Worm (Caenorhabditis elegans) whole organism, L1 larva: ENCODE measurements around the gene T24E12.3.

Source experiments
- C16A3.4 ChIP-seq: fragments of 150-350 bp; optimal IDR thresholded peaks from 2 replicates; lab custom pipeline; 2014; ENCODE audit warnings: missing biosample characterization, missing genetic modification characterization
- C34B4.2 ChIP-seq: sonication (generic microtip); optimal IDR thresholded peaks from 2 replicates; lab custom pipeline; 2017; ENCODE audit warnings: mild to moderate bottlenecking, missing genetic modification characterization, missing compliant biosample characterization
- F16B12.6 ChIP-seq: fragments of 150-350 bp; optimal IDR thresholded peaks from 2 replicates; lab custom pipeline; 2014; ENCODE audit warnings: missing biosample characterization, missing genetic modification characterization
- aha-1 ChIP-seq: fragments of 150-350 bp; optimal IDR thresholded peaks from 2 replicates; lab custom pipeline; 2014; ENCODE audit warnings: missing biosample characterization, missing genetic modification characterization
- alr-1 ChIP-seq: fragments of 200-800 bp; sonication (Bioruptor generic); optimal IDR thresholded peaks from 2 replicates; lab custom pipeline; 2018; ENCODE audit warnings: borderline replicate concordance, mild to moderate bottlenecking, missing genetic modification characterization, missing compliant biosample characterization
- aly-2 ChIP-seq: fragments of 150-350 bp; optimal IDR thresholded peaks from 2 replicates; lab custom pipeline; 2014; ENCODE audit warnings: missing biosample characterization, missing genetic modification characterization
- ama-1 ChIP-seq: fragments of 150-350 bp; optimal IDR thresholded peaks from 2 replicates; lab custom pipeline; 2014
- ceh-63 ChIP-seq: fragments of 200-800 bp; sonication (Bioruptor generic); optimal IDR thresholded peaks from 2 replicates; lab custom pipeline; 2018; ENCODE audit warnings: mild to moderate bottlenecking, missing genetic modification characterization, missing compliant biosample characterization
- ceh-82 ChIP-seq, 3 experiments: fragments of 150-350 bp in 1 of 3; sonication (generic microtip) in 2 of 3; optimal IDR thresholded peaks; 2 replicates each; lab custom pipeline; 2014 to 2017; ENCODE audit warnings: missing biosample characterization in 3 of 3, missing genetic modification characterization in 3 of 3
- ceh-88 ChIP-seq: fragments of 200-800 bp; sonication (Bioruptor generic); IDR thresholded peaks from 2 replicates; pipeline ENCODE4 v1.3.6; 2022; ENCODE audit warnings: missing genetic modification characterization, missing compliant biosample characterization
- ceh-90 ChIP-seq: sonication (generic microtip); optimal IDR thresholded peaks from 2 replicates; lab custom pipeline; 2016; ENCODE audit warnings: missing genetic modification characterization, missing compliant biosample characterization
- ces-1 ChIP-seq: fragments of 150-350 bp; optimal IDR thresholded peaks from 2 replicates; lab custom pipeline; 2014; ENCODE audit warnings: missing biosample characterization, missing genetic modification reagents, missing genetic modification characterization
- dpl-1 ChIP-seq, 3 experiments: fragments of 150-350 bp in 2 of 3; sonication (generic microtip) in 1 of 3; optimal IDR thresholded peaks; 2 replicates each; lab custom pipeline; 2014 to 2017; ENCODE audit warnings: missing biosample characterization in 3 of 3, missing genetic modification characterization in 3 of 3, missing genetic modification reagents in 3 of 3
- dsc-1 ChIP-seq: sonication (generic microtip); optimal IDR thresholded peaks from 2 replicates; lab custom pipeline; 2016; ENCODE audit warnings: mild to moderate bottlenecking, missing genetic modification characterization, missing compliant biosample characterization
- efl-1 ChIP-seq, 4 experiments: fragments of 150-350 bp; optimal IDR thresholded peaks in 3 of 4; peaks in 1 of 4; 1 replicate in 1 of 4; 2 replicates in 3 of 4; lab custom pipeline; 2014; ENCODE audit warnings: missing biosample characterization in 2 of 4, missing genetic modification characterization in 2 of 4, missing genetic modification reagents in 2 of 4
- efl-3 ChIP-seq: fragments of 200-800 bp; sonication (Bioruptor generic); optimal IDR thresholded peaks from 2 replicates; lab custom pipeline; 2018; ENCODE audit warnings: mild to moderate bottlenecking, missing genetic modification characterization, missing compliant biosample characterization
- elt-2 ChIP-seq: sonication (generic microtip); optimal IDR thresholded peaks from 2 replicates; lab custom pipeline; 2016; ENCODE audit warnings: missing genetic modification characterization, mild to moderate bottlenecking, inconsistent platforms, missing compliant biosample characterization, missing genetic modification reagents
- fkh-10 ChIP-seq: sonication (generic microtip); optimal IDR thresholded peaks from 2 replicates; lab custom pipeline; 2017; ENCODE audit warnings: missing biosample characterization, missing genetic modification reagents, missing genetic modification characterization
- fos-1 ChIP-seq: fragments of 150-350 bp; optimal IDR thresholded peaks from 2 replicates; lab custom pipeline; 2014; ENCODE audit warnings: missing biosample characterization, missing genetic modification characterization
- grh-1 ChIP-seq: fragments of 200-800 bp; sonication (Bioruptor generic); IDR thresholded peaks from 2 replicates; pipeline ENCODE4 v1.3.6; 2022; ENCODE audit warnings: missing genetic modification reagents, missing genetic modification characterization, missing compliant biosample characterization
- hlh-4 ChIP-seq: sonication (generic microtip); optimal IDR thresholded peaks from 2 replicates; lab custom pipeline; 2016; ENCODE audit warnings: mild to moderate bottlenecking, missing genetic modification characterization, missing compliant biosample characterization
- hpl-2 ChIP-seq: fragments of 150-350 bp; optimal IDR thresholded peaks from 2 replicates; lab custom pipeline; 2014; ENCODE audit warnings: missing biosample characterization, missing genetic modification reagents, missing genetic modification characterization
- irx-1 ChIP-seq: sonication (generic microtip); optimal IDR thresholded peaks from 2 replicates; lab custom pipeline; 2016; ENCODE audit warnings: missing genetic modification characterization, missing compliant biosample characterization
- isw-1 ChIP-seq: fragments of 200-800 bp; sonication (Bioruptor generic); IDR thresholded peaks from 2 replicates; pipeline ENCODE4 v1.3.6; 2022; ENCODE audit warnings: missing genetic modification characterization, missing compliant biosample characterization
- jun-1 ChIP-seq: fragments of 150-350 bp; optimal IDR thresholded peaks from 2 replicates; lab custom pipeline; 2014; ENCODE audit warnings: missing biosample characterization, missing genetic modification reagents, missing genetic modification characterization
- lin-14 ChIP-seq: fragments of 200-800 bp; sonication (Bioruptor generic); optimal IDR thresholded peaks from 2 replicates; lab custom pipeline; 2018; ENCODE audit warnings: mild to moderate bottlenecking, missing genetic modification characterization, moderate library complexity, missing compliant biosample characterization
- lin-15B ChIP-seq: fragments of 150-350 bp; sonication (generic microtip); optimal IDR thresholded peaks from 3 replicates; lab custom pipeline; 2014; ENCODE audit warnings: missing biosample characterization, missing genetic modification characterization
- lin-35 ChIP-seq, 2 experiments: fragments of 150-350 bp; optimal IDR thresholded peaks; 2 replicates each; lab custom pipeline; 2014; ENCODE audit warnings: missing biosample characterization in 2 of 2, missing genetic modification characterization in 2 of 2, missing genetic modification reagents in 2 of 2
- mef-2 ChIP-seq: fragments of 150-350 bp; optimal IDR thresholded peaks from 2 replicates; lab custom pipeline; 2014; ENCODE audit warnings: missing biosample characterization, missing genetic modification characterization
- mep-1 ChIP-seq: fragments of 150-350 bp; optimal IDR thresholded peaks from 2 replicates; lab custom pipeline; 2014; ENCODE audit warnings: missing biosample characterization, missing genetic modification characterization
- nhr-12 ChIP-seq: sonication (generic microtip); optimal IDR thresholded peaks from 2 replicates; lab custom pipeline; 2017; ENCODE audit warnings: missing biosample characterization, missing genetic modification characterization
- nhr-19 ChIP-seq: fragments of 200-800 bp; sonication (Bioruptor generic); conservative IDR thresholded peaks from 2 replicates; pipeline ENCODE4 v1.3.6; 2022; ENCODE audit warnings: missing genetic modification characterization, missing compliant biosample characterization
- nhr-20 ChIP-seq: sonication (generic microtip); optimal IDR thresholded peaks from 2 replicates; lab custom pipeline; 2016; ENCODE audit warnings: mild to moderate bottlenecking, missing genetic modification characterization, missing compliant biosample characterization
- nhr-237 ChIP-seq: fragments of 150-350 bp; optimal IDR thresholded peaks from 2 replicates; lab custom pipeline; 2014; ENCODE audit warnings: missing biosample characterization, missing genetic modification characterization
- nhr-71 ChIP-seq: sonication (generic microtip); optimal IDR thresholded peaks from 2 replicates; lab custom pipeline; 2016; ENCODE audit warnings: mild to moderate bottlenecking, missing genetic modification characterization, moderate library complexity, missing compliant biosample characterization
- nhr-76 ChIP-seq: sonication (generic microtip); optimal IDR thresholded peaks from 2 replicates; lab custom pipeline; 2017; ENCODE audit warnings: missing biosample characterization, missing genetic modification characterization
- nhr-84 ChIP-seq: sonication (generic microtip); optimal IDR thresholded peaks from 2 replicates; lab custom pipeline; 2017; ENCODE audit warnings: missing biosample characterization, missing genetic modification characterization
- pag-3 ChIP-seq: sonication (generic microtip); optimal IDR thresholded peaks from 2 replicates; lab custom pipeline; 2017; ENCODE audit warnings: missing genetic modification characterization, mild to moderate bottlenecking, missing compliant biosample characterization, antibody characterized with exemption, borderline replicate concordance; ENCODE audit not compliant: insufficient read depth
- pqm-1 ChIP-seq: sonication (generic microtip); optimal IDR thresholded peaks from 3 replicates; lab custom pipeline; 2017; ENCODE audit warnings: missing biosample characterization, missing genetic modification characterization
- rnt-1 ChIP-seq: sonication (generic microtip); optimal IDR thresholded peaks from 2 replicates; lab custom pipeline; 2016; ENCODE audit warnings: mild to moderate bottlenecking, missing genetic modification characterization, moderate library complexity, missing compliant biosample characterization
- skn-1 ChIP-seq: fragments of 150-350 bp; optimal IDR thresholded peaks from 2 replicates; lab custom pipeline; 2014; ENCODE audit warnings: missing biosample characterization, missing genetic modification characterization
- snpc-4 ChIP-seq: fragments of 150-350 bp; optimal IDR thresholded peaks from 2 replicates; lab custom pipeline; 2014; ENCODE audit warnings: missing biosample characterization, missing genetic modification characterization
- snu-23 ChIP-seq: sonication (generic microtip); optimal IDR thresholded peaks from 2 replicates; lab custom pipeline; 2016; ENCODE audit warnings: missing genetic modification characterization, missing compliant biosample characterization
- sox-4 ChIP-seq: sonication (generic microtip); optimal IDR thresholded peaks from 2 replicates; lab custom pipeline; 2016; ENCODE audit warnings: missing genetic modification characterization, missing compliant biosample characterization
- sptf-1 ChIP-seq: fragments of 150-350 bp; optimal IDR thresholded peaks from 2 replicates; lab custom pipeline; 2014; ENCODE audit warnings: missing biosample characterization, missing genetic modification characterization
- sup-37 ChIP-seq: fragments of 200-800 bp; sonication (Bioruptor generic); optimal IDR thresholded peaks from 2 replicates; lab custom pipeline; 2018; ENCODE audit warnings: mild to moderate bottlenecking, missing genetic modification characterization, missing compliant biosample characterization
- swsn-7 ChIP-seq: sonication (generic microtip); optimal IDR thresholded peaks from 2 replicates; lab custom pipeline; 2016; ENCODE audit warnings: missing genetic modification characterization, missing compliant biosample characterization
- tbx-2 ChIP-seq: sonication (generic microtip); optimal IDR thresholded peaks from 2 replicates; lab custom pipeline; 2016; ENCODE audit warnings: missing genetic modification characterization, missing compliant biosample characterization
- tlp-1 ChIP-seq: fragments of 150-350 bp; optimal IDR thresholded peaks from 2 replicates; lab custom pipeline; 2014; ENCODE audit warnings: missing biosample characterization, missing genetic modification characterization
- unc-30 ChIP-seq: sonication (generic microtip); optimal IDR thresholded peaks from 2 replicates; lab custom pipeline; 2017; ENCODE audit warnings: missing biosample characterization, missing genetic modification characterization
- unc-86 ChIP-seq: sonication (generic microtip); optimal IDR thresholded peaks from 2 replicates; lab custom pipeline; 2016; ENCODE audit warnings: missing genetic modification characterization, missing compliant biosample characterization
- unc-98 ChIP-seq: fragments of 200-800 bp; sonication (Bioruptor generic); IDR thresholded peaks from 2 replicates; pipeline ENCODE4 v1.3.6; 2022; ENCODE audit warnings: missing genetic modification characterization, missing compliant biosample characterization
- zip-4 ChIP-seq: fragments of 200-800 bp; sonication (Bioruptor generic); optimal IDR thresholded peaks from 2 replicates; lab custom pipeline; 2018; ENCODE audit warnings: mild to moderate bottlenecking, missing genetic modification characterization, moderate library complexity, missing compliant biosample characterization
- ztf-11 ChIP-seq, 2 experiments: sonication (generic microtip); optimal IDR thresholded peaks; 2 replicates each; lab custom pipeline; 2016 to 2017; ENCODE audit warnings: missing genetic modification characterization in 2 of 2, missing biosample characterization in 1 of 2, missing compliant biosample characterization in 1 of 2

The T24E12.3 gene

DNA sequence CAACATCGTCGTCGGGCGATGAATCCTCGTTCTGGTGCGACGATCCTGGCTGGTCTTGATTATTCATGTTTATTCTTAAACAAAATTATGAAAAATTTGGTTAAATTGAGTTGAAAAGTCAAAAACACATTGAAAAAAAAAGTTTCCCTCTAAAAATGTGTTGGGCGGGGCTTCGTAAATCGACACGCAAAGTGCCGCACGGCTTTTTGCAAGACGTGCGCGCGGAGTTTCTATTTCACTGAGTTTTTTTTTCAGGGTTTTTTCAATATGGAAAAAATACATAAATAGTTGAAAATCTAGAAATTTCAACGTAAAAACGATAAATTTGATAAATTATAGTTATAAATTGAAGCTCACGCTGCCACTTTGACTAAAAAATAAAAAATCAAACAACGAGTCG lies 32.3 kb downstream of the T24E12.3 start, which contains the start of gene F54D10.5 (continued):
- TF ChIP-seq irx-1 (tag; lab: Kevin White, UChicago) (no peak), hpl-2 (GFP tag; lab: Kevin White, UChicago) (no peak), nhr-20 (peak; percentile 79), snpc-4 (tag; lab: Kevin White, UChicago) (peak; percentile 59), lin-14 (GFP tag; lab: Kevin White, UChicago) (peak; percentile 77), sup-37 (GFP tag; lab: Kevin White, UChicago) (no peak), isw-1 (peak; percentile 75), fkh-10 (no peak), lin-35 (GFP tag; optimal IDR thresholded peaks at IDR 0.05; lab: Kevin White, UChicago) (peak; percentile 91 to 95), elt-2 (peak; percentile 73), ztf-11 (tag; optimal IDR thresholded peaks at IDR 0.05; lab: Kevin White, UChicago) (peak in 1 of 2 experiments; percentile 13), nhr-76 (tag; lab: Kevin White, UChicago) (no peak), zip-4 (GFP tag; lab: Kevin White, UChicago) (peak; percentile 13), aly-2 (tag; lab: Kevin White, UChicago) (no peak), sptf-1 (tag; lab: Kevin White, UChicago) (no peak), mef-2 (no peak), ceh-88 (GFP tag; lab: Robert Waterston, UW) (peak; percentile 24; the same call in 1 of the 2 replicates), swsn-7 (tag; lab: Kevin White, UChicago) (peak; percentile 82), ceh-63 (no peak), efl-3 (GFP tag; lab: Kevin White, UChicago) (no peak), aha-1 (tag; lab: Kevin White, UChicago) (no peak), nhr-84 (tag; lab: Kevin White, UChicago) (no peak), alr-1 (no peak), nhr-71 (peak; percentile 87), pag-3 (tag; lab: Kevin White, UChicago) (no peak), tbx-2 (peak; percentile 80), ceh-82 (tag; optimal IDR thresholded peaks at IDR 0.05; lab: Kevin White, UChicago) (peak; percentile 78 to 88 (median 87)), fos-1 (tag; lab: Kevin White, UChicago) (peak; percentile 47), C34B4.2 (tag; lab: Kevin White, UChicago) (no peak), lin-15B (tag; lab: Kevin White, UChicago) (peak; percentile 63), hlh-4 (tag; lab: Kevin White, UChicago) (no peak), pqm-1 (tag; lab: Kevin White, UChicago) (no peak), sox-4 (tag; lab: Kevin White, UChicago) (no peak), dsc-1 (tag; lab: Kevin White, UChicago) (no peak), unc-30 (tag; lab: Kevin White, UChicago) (no peak), mep-1 (tag; lab: Kevin White, UChicago) (peak; percentile 71), ceh-90 (tag; lab: Kevin White, UChicago) (peak; percentile 15), F16B12.6 (tag; lab: Kevin White, UChicago) (peak; percentile 68), jun-1 (tag; lab: Kevin White, UChicago) (peak; percentile 37), skn-1 (tag; lab: Kevin White, UChicago) (peak; percentile 88), rnt-1 (tag; lab: Kevin White, UChicago) (peak; percentile 93), unc-86 (peak; percentile 76), efl-1 (optimal IDR thresholded peaks at IDR 0.05; lab: Kevin White, UChicago) (peak; percentile 81 to 95), efl-1 (GFP tag; optimal IDR thresholded peaks at IDR 0.05 in 1 of 2; lab: Kevin White, UChicago) (peak; percentile 91 to 99), C16A3.4 (peak; percentile 77), dpl-1 (GFP tag; optimal IDR thresholded peaks at IDR 0.05; lab: Kevin White, UChicago) (peak; percentile 95), snu-23 (GFP tag; lab: Kevin White, UChicago) (peak; percentile 82), unc-98 (GFP tag; lab: Robert Waterston, UW) (no peak), nhr-237 (peak; percentile 10), tlp-1 (no peak), grh-1 (GFP tag; lab: Robert Waterston, UW) (peak; percentile 77), ama-1 (lab: Kevin White, UChicago) (no peak), ces-1 (GFP tag; lab: Kevin White, UChicago) (no peak), nhr-19 (GFP tag; lab: Robert Waterston, UW) (peak; percentile 82), nhr-12 (tag; lab: Kevin White, UChicago) (no peak)
